Fruit fly (Drosophila melanogaster): ENCODE measurements around the gene CG11885.

Gene CG11885

dm6 chr2L:430820-431628 lies 9.8 kb upstream of the CG11885 start, which contains the start of gene ex (continued):
- TF ChIP-seq CG33557 (GFP tag; optimal IDR thresholded peaks at IDR 0.05) = peak; percentile 62
- no peak for TF ChIP-seq BEAF-32 (GFP tag; optimal IDR thresholded peaks at IDR 0.05)
- TF ChIP-seq CG6689 (GFP tag; IDR thresholded peaks at IDR 0.05) = no peak
- TF ChIP-seq stc (GFP tag; IDR thresholded peaks at IDR 0.05) = peak; percentile 66; the same call in 1 of the 2 replicates
- no peak for TF ChIP-seq emc (GFP tag; optimal IDR thresholded peaks at IDR 0.05)
- TF ChIP-seq zen2 (GFP tag; IDR thresholded peaks at IDR 0.05; ENCODE audit: partially characterized antibody) = peak; percentile 52; the same call in 2 of the 3 replicates
- no peak for TF ChIP-seq CG14441 (GFP tag; IDR thresholded peaks at IDR 0.05)
- peak; percentile 14 for TF ChIP-seq ash1 (GFP tag; optimal IDR thresholded peaks at IDR 0.05)
- TF ChIP-seq ab (GFP tag; optimal IDR thresholded peaks at IDR 0.05) = no peak
- no peak for TF ChIP-seq Xbp1 (GFP tag; optimal IDR thresholded peaks at IDR 0.05)
- TF ChIP-seq sqz (GFP tag; optimal IDR thresholded peaks at IDR 0.05) = peak; percentile 21
- no peak for TF ChIP-seq Gsc (GFP tag; IDR thresholded peaks at IDR 0.05)
- TF ChIP-seq pzg (GFP tag; optimal IDR thresholded peaks at IDR 0.05) = no peak
- TF ChIP-seq CG6765 (GFP tag; optimal IDR thresholded peaks at IDR 0.05) = peak; percentile 82
- peak; percentile 4 for TF ChIP-seq Camta (GFP tag; optimal IDR thresholded peaks at IDR 0.05)
- peak; percentile 38 for TF ChIP-seq grau (tag; optimal IDR thresholded peaks at IDR 0.05)
- no peak for TF ChIP-seq usp (GFP tag; optimal IDR thresholded peaks at IDR 0.05)
- TF ChIP-seq gfzf (GFP tag; optimal IDR thresholded peaks at IDR 0.05) = no peak
- TF ChIP-seq CG31365 (tag; optimal IDR thresholded peaks at IDR 0.05) = peak; percentile 71
- peak; percentile 74 for TF ChIP-seq pros (GFP tag; optimal IDR thresholded peaks at IDR 0.05)
- TF ChIP-seq CG6854 (GFP tag; optimal IDR thresholded peaks at IDR 0.05) = peak; percentile 58
- TF ChIP-seq esg (GFP tag; conservative IDR thresholded peaks at IDR 0.05) = no peak
- TF ChIP-seq ftz-f1 (GFP tag; optimal IDR thresholded peaks at IDR 0.05) = no peak
- TF ChIP-seq ro (GFP tag; IDR thresholded peaks at IDR 0.05) = no peak
- peak; percentile 75 for TF ChIP-seq nerfin-1 (tag; optimal IDR thresholded peaks at IDR 0.05)
- TF ChIP-seq Tbp (GFP tag; optimal IDR thresholded peaks at IDR 0.05) = no peak
- TF ChIP-seq schlank (tag; optimal IDR thresholded peaks at IDR 0.05) = peak; percentile 74
- no peak for TF ChIP-seq sima (GFP tag; optimal IDR thresholded peaks at IDR 0.05)
- TF ChIP-seq tup (GFP tag; optimal IDR thresholded peaks at IDR 0.05) = no peak
- TF ChIP-seq hb (GFP tag; IDR thresholded peaks at IDR 0.05; ENCODE audit: partially characterized antibody) = no peak
- no peak for TF ChIP-seq CG11093 (GFP tag; IDR thresholded peaks at IDR 0.05)
- no peak for TF ChIP-seq C15 (GFP tag; IDR thresholded peaks at IDR 0.05)
- TF ChIP-seq fd64A (GFP tag; optimal IDR thresholded peaks at IDR 0.05) = peak; percentile 83
- no peak for TF ChIP-seq CG10366 (GFP tag; IDR thresholded peaks at IDR 0.05)
- peak; percentile 48; the same call in 1 of the 2 replicates for TF ChIP-seq ato (GFP tag; IDR thresholded peaks at IDR 0.05; ENCODE audit: partially characterized antibody)
- TF ChIP-seq CG1233 (GFP tag; optimal IDR thresholded peaks at IDR 0.05) = peak; percentile 68
- no peak for TF ChIP-seq CG4424 (GFP tag; optimal IDR thresholded peaks at IDR 0.05)
- TF ChIP-seq CG6254 (GFP tag; optimal IDR thresholded peaks at IDR 0.05) = peak; percentile 57
- peak; percentile 90 for TF ChIP-seq CG17568 (GFP tag; optimal IDR thresholded peaks at IDR 0.05)
- no peak for TF ChIP-seq CG30431 (GFP tag; optimal IDR thresholded peaks at IDR 0.05)
- TF ChIP-seq Abd-B (GFP tag; optimal IDR thresholded peaks at IDR 0.05) = no peak
- TF ChIP-seq CG32772 (GFP tag; IDR thresholded peaks at IDR 0.05) = no peak
- no peak for TF ChIP-seq CG9215 (GFP tag; IDR thresholded peaks at IDR 0.05)
- TF ChIP-seq Poxn (GFP tag; IDR thresholded peaks at IDR 0.05) = no peak
- TF ChIP-seq CG7786 (GFP tag; optimal IDR thresholded peaks at IDR 0.05) = no peak
- peak; percentile 57 for TF ChIP-seq bab2 (GFP tag; optimal IDR thresholded peaks at IDR 0.05)
- no peak for TF ChIP-seq Dip2 (GFP tag; IDR thresholded peaks at IDR 0.05)
- no peak for TF ChIP-seq CG9876 (GFP tag; optimal IDR thresholded peaks at IDR 0.05)
- TF ChIP-seq CG3995 (GFP tag; optimal IDR thresholded peaks at IDR 0.05) = no peak
- no peak for TF ChIP-seq CG7372 (GFP tag; IDR thresholded peaks at IDR 0.05)

Measured in whole organism, embryonic.